Fruit fly (Drosophila melanogaster) whole organism, prepupa: ENCODE data around the gene Axn.

ENCODE experiments used
- CG31627 ChIP-seq: fragments of 200-800 bp; sonication (Bioruptor generic); optimal IDR thresholded peaks from 3 replicates; lab custom pipeline; 2016; ENCODE audit warnings: missing biosample characterization, missing genetic modification characterization
- CG6854 ChIP-seq: fragments of 200-800 bp; sonication (Bioruptor generic); optimal IDR thresholded peaks from 2 replicates; lab custom pipeline; 2017; ENCODE audit warnings: missing biosample characterization, mild to moderate bottlenecking, missing genetic modification characterization
- CG8319 ChIP-seq: fragments of 200-800 bp; sonication (Bioruptor generic); optimal IDR thresholded peaks from 3 replicates; lab custom pipeline; 2016; ENCODE audit warnings: missing biosample characterization, missing genetic modification characterization
- Eip78C ChIP-seq: fragments of 200-800 bp; sonication (Bioruptor generic); peaks from one replicate; lab custom pipeline; 2016; ENCODE audit warnings: missing biosample characterization, missing genetic modification characterization
- Ets21C ChIP-seq: fragments of 200-800 bp; sonication (Bioruptor generic); optimal IDR thresholded peaks from 3 replicates; lab custom pipeline; 2016; ENCODE audit warnings: missing biosample characterization, missing genetic modification characterization
- Ets96B ChIP-seq: fragments of 200-800 bp; optimal IDR thresholded peaks from 2 replicates; lab custom pipeline; 2019; ENCODE audit warnings: missing biosample characterization, mild to moderate bottlenecking, missing genetic modification characterization, moderate library complexity
- Gug ChIP-seq: fragments of 200-800 bp; sonication (Bioruptor generic); IDR thresholded peaks from 2 replicates; pipeline ENCODE4 v1.3.6; 2022; ENCODE audit warnings: missing biosample characterization, missing genetic modification characterization
- Hr38 ChIP-seq: sonication (Bioruptor generic); optimal IDR thresholded peaks from 2 replicates; lab custom pipeline; 2016; ENCODE audit warnings: missing biosample characterization, missing genetic modification characterization
- Smox ChIP-seq: fragments of 200-800 bp; sonication (Bioruptor generic); optimal IDR thresholded peaks from 3 replicates; lab custom pipeline; 2016; ENCODE audit warnings: missing biosample characterization, missing genetic modification characterization
- eg ChIP-seq: fragments of 200-800 bp; sonication (Bioruptor generic); IDR thresholded peaks from 3 replicates; pipeline ENCODE4 v1.3.6; 2022; ENCODE audit warnings: missing biosample characterization, missing genetic modification characterization
- fd59A ChIP-seq: fragments of 200-800 bp; sonication (Bioruptor generic); optimal IDR thresholded peaks from 2 replicates; lab custom pipeline; 2017; ENCODE audit warnings: missing biosample characterization, mild to moderate bottlenecking, missing genetic modification characterization, missing genetic modification reagents

dm6 chr3R:29983886-29984285 is 38.8 kb upstream of the Axn start:
- TF ChIP-seq Gug: no peak
- no peak for TF ChIP-seq Eip78C (GFP tag; lab: Kevin White, UChicago)
- no peak for TF ChIP-seq CG8319 (GFP tag; lab: Kevin White, UChicago)
- TF ChIP-seq Ets21C (GFP tag; lab: Kevin White, UChicago): no peak
- TF ChIP-seq CG31627 (GFP tag; lab: Kevin White, UChicago): no peak
- TF ChIP-seq fd59A (GFP tag; lab: Kevin White, UChicago): no peak
- no peak for TF ChIP-seq eg (GFP tag; lab: Robert Waterston, UW)
- TF ChIP-seq Ets96B (tag; lab: Kevin White, UChicago): no peak
- TF ChIP-seq CG6854 (GFP tag; lab: Kevin White, UChicago): no peak
- no peak for TF ChIP-seq Smox (GFP tag; lab: Kevin White, UChicago)
- no peak for TF ChIP-seq Hr38
